Fruit fly (Drosophila melanogaster) whole organism: Measurements from ENCODE around the gene Cyp28d2.
A peak's percentile ranks its signal among the peaks of the same experiment; 100 is the strongest.

Experiments used
- CG8478 ChIP-seq: fragments of >200 bp; optimal IDR thresholded peaks from 2 replicates; lab custom pipeline; 2018; ENCODE audit warnings: inconsistent platforms
- Dll ChIP-seq: fragments of >200 bp; optimal IDR thresholded peaks from 2 replicates; lab custom pipeline; 2017
- EcR ChIP-seq, 2 experiments: fragments of >200 bp; optimal IDR thresholded peaks; 2 replicates each; lab custom pipeline; 2017; ENCODE audit warnings: missing biosample characterization in 2 of 2, missing genetic modification characterization in 2 of 2, missing genetic modification reagents in 2 of 2
- pan ChIP-seq: fragments of >200 bp; optimal IDR thresholded peaks from 2 replicates; lab custom pipeline; 2017
- psq ChIP-seq: fragments of >200 bp; optimal IDR thresholded peaks from 2 replicates; lab custom pipeline; 2017
- usp ChIP-seq: fragments of >200 bp; optimal IDR thresholded peaks from 2 replicates; lab custom pipeline; 2017; ENCODE audit warnings: missing biosample characterization, missing genetic modification characterization, mixed read lengths

Cyp28d2 gene

dm6 chr2L:5249766-5250165 is 42.7 kb downstream of the Cyp28d2 start:
- TF ChIP-seq psq (lab: Kevin White, UChicago) (no peak), pan (lab: Kevin White, UChicago) (no peak), EcR (GFP tag; optimal IDR thresholded peaks at IDR 0.05; lab: Kevin White, UChicago) (no peak), usp (GFP tag; lab: Kevin White, UChicago) (no peak), CG8478 (lab: Kevin White, UChicago) (no peak), Dll (lab: Kevin White, UChicago) (no peak)

dm6 chr2L:5251150-5251549 is 44.1 kb downstream of the Cyp28d2 start:
- no peak for TF ChIP-seq psq (lab: Kevin White, UChicago)
- TF ChIP-seq usp (GFP tag; lab: Kevin White, UChicago), result no peak

dm6 chr2L:5251725-5252124 is 44.7 kb downstream of the Cyp28d2 start:
- TF ChIP-seq usp (GFP tag; lab: Kevin White, UChicago) (no peak), pan (lab: Kevin White, UChicago) (no peak), EcR (GFP tag; optimal IDR thresholded peaks at IDR 0.05; lab: Kevin White, UChicago) (no peak), Dll (lab: Kevin White, UChicago) (no peak), psq (lab: Kevin White, UChicago) (no peak), CG8478 (lab: Kevin White, UChicago) (no peak)

- TF ChIP-seq pan (lab: Kevin White, UChicago) (no peak), Dll (lab: Kevin White, UChicago) (peak; percentile 72)
These were observed 45.4 kb downstream of the Cyp28d2 start for dm6 chr2L:5252399-5253030.

dm6 chr2L:5254105-5254711 is 47.1 kb downstream of the Cyp28d2 start:
- TF ChIP-seq usp (GFP tag; lab: Kevin White, UChicago) (no peak), CG8478 (lab: Kevin White, UChicago) (no peak), Dll (lab: Kevin White, UChicago) (peak; percentile 58)

- TF ChIP-seq EcR (GFP tag; optimal IDR thresholded peaks at IDR 0.05; lab: Kevin White, UChicago) (no peak), Dll (lab: Kevin White, UChicago) (no peak), psq (lab: Kevin White, UChicago) (no peak), pan (lab: Kevin White, UChicago) (no peak), CG8478 (lab: Kevin White, UChicago) (no peak), usp (GFP tag; lab: Kevin White, UChicago) (no peak)
These were observed 49.2 kb downstream of the Cyp28d2 start for dm6 chr2L:5256036-5256846.
